Fruit fly (Drosophila melanogaster): ENCODE results near the gene dsh.

dsh gene

dm6 chrX:11391364-11391915 is 35.8 kb downstream of the dsh start (continued):
- TF ChIP-seq Ets97D (GFP tag; optimal IDR thresholded peaks at IDR 0.05), result no peak
- TF ChIP-seq Dek (tag; optimal IDR thresholded peaks at IDR 0.05), result peak; percentile 6
- peak; percentile 19; the same call in 1 of the 2 replicates for TF ChIP-seq CG7372 (GFP tag; IDR thresholded peaks at IDR 0.05)
- TF ChIP-seq Elba2 (GFP tag; optimal IDR thresholded peaks at IDR 0.05), result no peak
- TF ChIP-seq CG34422 (GFP tag; IDR thresholded peaks at IDR 0.05), result peak; percentile 25; the same call in 1 of the 3 replicates
- TF ChIP-seq CTCF (GFP tag; optimal IDR thresholded peaks at IDR 0.05), result no peak
- TF ChIP-seq NfI (GFP tag; optimal IDR thresholded peaks at IDR 0.05), result peak; percentile 31
- no peak for TF ChIP-seq pfk (GFP tag; optimal IDR thresholded peaks at IDR 0.05)
- no peak for TF ChIP-seq CG12659 (GFP tag; optimal IDR thresholded peaks at IDR 0.05)
- no peak for TF ChIP-seq exex (tag; optimal IDR thresholded peaks at IDR 0.05)
- no peak for TF ChIP-seq pzg (GFP tag; optimal IDR thresholded peaks at IDR 0.05)
- no peak for TF ChIP-seq stwl (tag; optimal IDR thresholded peaks at IDR 0.05)
- TF ChIP-seq CG14667 (GFP tag; IDR thresholded peaks at IDR 0.05), result peak; percentile 29; the same call in 1 of the 2 replicates
- peak; percentile 18 for TF ChIP-seq phol (tag; optimal IDR thresholded peaks at IDR 0.05)
- no peak for TF ChIP-seq CG16815 (GFP tag; optimal IDR thresholded peaks at IDR 0.05)
- no peak for TF ChIP-seq CG7963 (GFP tag; IDR thresholded peaks at IDR 0.05; ENCODE audit: partially characterized antibody)
- no peak for TF ChIP-seq Hey (tag; optimal IDR thresholded peaks at IDR 0.05)
- 0 out of 2 replicates have a peak, but pooled peaks have one; percentile 11 for TF ChIP-seq CG11085 (GFP tag; IDR thresholded peaks at IDR 0.05)
- TF ChIP-seq CG4730 (GFP tag; IDR thresholded peaks at IDR 0.05), result peak; percentile 57
- TF ChIP-seq maf-S (GFP tag; optimal IDR thresholded peaks at IDR 0.05), result no peak
- TF ChIP-seq unc-4 (GFP tag; IDR thresholded peaks at IDR 0.05; ENCODE audit: partially characterized antibody), result no peak
- TF ChIP-seq chinmo (GFP tag; IDR thresholded peaks at IDR 0.05; ENCODE audit: partially characterized antibody), result no peak
- TF ChIP-seq dysf (GFP tag; IDR thresholded peaks at IDR 0.05), result peak; percentile 79
- TF ChIP-seq CG12155 (GFP tag; optimal IDR thresholded peaks at IDR 0.05), result no peak
- TF ChIP-seq fu2 (GFP tag; optimal IDR thresholded peaks at IDR 0.05), result peak; percentile 52
- peak; percentile 13 for TF ChIP-seq salm (tag; optimal IDR thresholded peaks at IDR 0.05)
- no peak for TF ChIP-seq CG4854 (GFP tag; optimal IDR thresholded peaks at IDR 0.05)
- 0 out of 3 replicates have a peak, but pooled peaks have one; percentile 39 for TF ChIP-seq ase (GFP tag; IDR thresholded peaks at IDR 0.05)
- peak; percentile 57 for TF ChIP-seq Oaz (GFP tag; IDR thresholded peaks at IDR 0.05)
- no peak for TF ChIP-seq sim (GFP tag; IDR thresholded peaks at IDR 0.05)
- TF ChIP-seq CG10959 (GFP tag; IDR thresholded peaks at IDR 0.05), result no peak
- TF ChIP-seq prd (optimal IDR thresholded peaks at IDR 0.05), result no peak
- TF ChIP-seq prd (GFP tag; IDR thresholded peaks at IDR 0.05), result peak; percentile 49; the same call in 2 of the 3 replicates
- TF ChIP-seq Camta (GFP tag; optimal IDR thresholded peaks at IDR 0.05), result no peak
- peak; percentile 27 for TF ChIP-seq CG3281 (GFP tag; optimal IDR thresholded peaks at IDR 0.05)
- no peak for TF ChIP-seq BEAF-32 (GFP tag; optimal IDR thresholded peaks at IDR 0.05)
- TF ChIP-seq Awh (GFP tag; IDR thresholded peaks at IDR 0.05), result no peak
- TF ChIP-seq Hsf (GFP tag; optimal IDR thresholded peaks at IDR 0.05), result peak; percentile 30
- no peak for TF ChIP-seq HmgD (GFP tag; optimal IDR thresholded peaks at IDR 0.05)
- no peak for TF ChIP-seq Dp (GFP tag; optimal IDR thresholded peaks at IDR 0.05)
- TF ChIP-seq H15 (GFP tag; IDR thresholded peaks at IDR 0.05), result no peak
- TF ChIP-seq vvl (GFP tag; IDR thresholded peaks at IDR 0.05), result peak; percentile 75
- TF ChIP-seq CG2120 (GFP tag; optimal IDR thresholded peaks at IDR 0.05), result peak; percentile 54
- TF ChIP-seq tio (GFP tag; optimal IDR thresholded peaks at IDR 0.05), result no peak
- TF ChIP-seq CG4820 (GFP tag; optimal IDR thresholded peaks at IDR 0.05), result no peak
- 0 out of 2 replicates have a peak, but pooled peaks have one; percentile 10 for TF ChIP-seq danr (GFP tag; IDR thresholded peaks at IDR 0.05)
- TF ChIP-seq CG8924 (tag; optimal IDR thresholded peaks at IDR 0.05), result no peak
- TF ChIP-seq CG16779 (GFP tag; IDR thresholded peaks at IDR 0.05), result 0 out of 2 replicates have a peak, but pooled peaks have one; percentile 17
- no peak for TF ChIP-seq CG12236 (GFP tag; optimal IDR thresholded peaks at IDR 0.05)
- peak; percentile 64 for TF ChIP-seq sisA (GFP tag; IDR thresholded peaks at IDR 0.05)
- no peak for TF ChIP-seq E2f2 (GFP tag; IDR thresholded peaks at IDR 0.05)
- TF ChIP-seq CG3163 (GFP tag; optimal IDR thresholded peaks at IDR 0.05), result no peak

Measured in whole organism, embryonic.